Fruit fly (Drosophila melanogaster): ENCODE data around the gene CG32100.

Gene CG32100

DNA sequence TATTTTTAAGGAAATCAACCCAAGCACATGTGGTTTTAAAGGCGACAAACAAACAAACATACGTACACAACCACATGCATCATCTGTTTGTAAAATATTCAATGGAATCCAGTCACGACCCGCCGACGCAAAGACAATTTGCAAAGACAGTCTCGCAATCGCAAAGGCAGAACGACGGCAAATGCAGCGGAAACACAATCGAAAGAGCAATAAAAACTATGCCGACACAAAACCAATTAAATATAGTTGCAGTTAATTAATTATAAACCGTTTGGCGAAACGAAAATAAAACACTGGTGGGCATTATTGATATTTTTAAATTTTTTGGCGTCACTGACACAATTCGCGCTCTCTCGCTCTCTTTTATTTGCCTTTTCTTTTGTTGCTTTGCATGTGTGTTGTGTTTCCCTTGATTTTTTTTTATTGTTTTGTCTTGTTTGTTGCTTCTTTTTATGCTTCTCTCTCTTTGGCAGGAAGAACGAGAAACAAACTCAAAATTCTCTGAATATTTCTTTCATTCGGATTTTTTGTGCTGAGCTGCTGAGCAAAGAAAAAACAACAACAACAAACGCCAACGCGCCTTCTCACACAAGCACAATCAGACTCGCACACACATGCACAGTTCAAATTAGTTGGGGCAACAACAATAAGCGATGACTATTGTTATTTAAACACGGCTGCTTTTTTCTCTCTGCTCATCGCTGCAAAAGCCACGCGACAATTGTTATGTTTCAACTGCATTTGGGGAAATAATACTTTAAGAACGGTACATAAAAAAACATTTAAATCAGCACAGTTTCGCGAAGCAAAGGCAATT lies 1.6 kb upstream of the CG32100 start (continued):
- 0 out of 3 replicates have a peak, but pooled peaks have one; percentile 10 for TF ChIP-seq CG11695 (GFP tag; IDR thresholded peaks at IDR 0.05)
- TF ChIP-seq Ets65A (GFP tag), result no peak
- no peak for TF ChIP-seq jigr1 (GFP tag; IDR thresholded peaks at IDR 0.05)
- TF ChIP-seq E2f2 (GFP tag; IDR thresholded peaks at IDR 0.05), result no peak
- TF ChIP-seq phol (tag; optimal IDR thresholded peaks at IDR 0.05), result no peak
- peak; percentile 95 for TF ChIP-seq sd (tag; optimal IDR thresholded peaks at IDR 0.05)
- peak; percentile 2 for TF ChIP-seq CG12769 (tag; optimal IDR thresholded peaks at IDR 0.05)
- 0 out of 3 replicates have a peak, but pooled peaks have one; percentile 15 for TF ChIP-seq so (GFP tag; IDR thresholded peaks at IDR 0.05)
- TF ChIP-seq Med (GFP tag), result peak; percentile 68
- TF ChIP-seq CG13287 (GFP tag; IDR thresholded peaks at IDR 0.05; ENCODE audit: partially characterized antibody), result 0 out of 2 replicates have a peak, but pooled peaks have one; percentile 6
- TF ChIP-seq BtbVII (GFP tag; optimal IDR thresholded peaks at IDR 0.05), result no peak
- peak; percentile 33 for TF ChIP-seq abd-A (tag; optimal IDR thresholded peaks at IDR 0.05)
- TF ChIP-seq Nf-YC (tag; optimal IDR thresholded peaks at IDR 0.05), result peak; percentile 3
- peak; percentile 4 for TF ChIP-seq lbe (GFP tag; optimal IDR thresholded peaks at IDR 0.05)
- no peak for TF ChIP-seq CG1832 (GFP tag; optimal IDR thresholded peaks at IDR 0.05)
- 0 out of 2 replicates have a peak, but pooled peaks have one; percentile 7 for TF ChIP-seq vvl (GFP tag; IDR thresholded peaks at IDR 0.05)
- TF ChIP-seq Sry-δ (GFP tag; optimal IDR thresholded peaks at IDR 0.05), result no peak
- TF ChIP-seq Aef1 (GFP tag; IDR thresholded peaks at IDR 0.05), result peak; percentile 50
- peak; percentile 43 for TF ChIP-seq Vsx1 (GFP tag; optimal IDR thresholded peaks at IDR 0.05)
- no peak for TF ChIP-seq Dref (GFP tag; IDR thresholded peaks at IDR 0.05)
- TF ChIP-seq CG3407 (GFP tag; optimal IDR thresholded peaks at IDR 0.05), result no peak
- no peak for TF ChIP-seq gcm (GFP tag; optimal IDR thresholded peaks at IDR 0.05)
- no peak for TF ChIP-seq CG17612 (GFP tag; IDR thresholded peaks at IDR 0.05)
- TF ChIP-seq CG34422 (GFP tag; IDR thresholded peaks at IDR 0.05), result 0 out of 3 replicates have a peak, but pooled peaks have one; percentile 41
- no peak for TF ChIP-seq CG4282 (GFP tag; optimal IDR thresholded peaks at IDR 0.05)
- no peak for TF ChIP-seq CG34224 (GFP tag; IDR thresholded peaks at IDR 0.05; ENCODE audit: partially characterized antibody)
- no peak for TF ChIP-seq Deaf1 (tag; optimal IDR thresholded peaks at IDR 0.05)

DNA sequence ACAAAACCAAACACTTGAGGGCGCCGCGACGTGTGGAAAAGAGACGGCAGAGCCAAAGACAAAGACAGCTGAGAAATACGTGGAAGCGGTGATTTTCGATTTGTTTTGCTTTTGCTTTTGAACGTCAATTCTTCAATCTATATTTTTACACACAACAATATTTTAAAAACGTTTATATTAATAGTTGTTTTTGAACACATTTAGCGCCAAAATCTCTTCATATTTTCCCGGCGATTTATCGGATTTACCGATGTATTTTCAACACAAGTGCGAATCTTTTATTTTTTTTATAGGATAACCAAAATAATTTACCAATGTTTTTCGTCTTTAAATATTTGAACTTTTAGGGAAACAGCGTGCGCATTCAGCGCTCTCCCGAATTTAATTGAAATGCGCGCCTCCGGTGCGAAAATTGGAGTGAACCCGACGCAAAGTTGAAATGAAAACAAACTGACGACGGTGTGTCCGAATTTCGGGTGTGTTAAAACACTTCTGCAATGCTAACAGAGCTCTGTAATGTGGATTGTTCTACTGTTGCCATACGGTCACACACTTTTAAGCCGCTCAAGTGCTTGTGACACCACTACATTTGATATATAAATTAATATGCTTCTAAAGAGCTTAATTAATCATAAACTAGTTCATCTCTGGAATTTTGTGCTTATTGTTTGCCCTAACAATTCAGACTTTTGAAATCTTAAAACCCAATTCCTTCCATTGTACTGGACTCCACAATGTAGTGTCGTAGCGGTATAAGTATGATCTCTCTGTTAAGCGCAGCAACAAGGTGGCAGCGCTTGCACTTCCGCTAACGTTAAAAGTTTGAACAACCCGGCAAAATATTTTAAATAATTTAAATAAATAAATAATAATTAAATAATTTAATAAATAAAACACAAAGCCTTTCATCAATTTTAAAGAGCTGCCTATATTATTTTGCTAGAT lies 713 bp upstream of the CG32100 start, which contains the start of gene app:
app (minus strand) TSS at position 499 of the 945 bp plus-strand sequence.
- peak; percentile 88 for TF ChIP-seq CG14050 (GFP tag; IDR thresholded peaks at IDR 0.05)
- no peak for TF ChIP-seq chinmo (GFP tag; IDR thresholded peaks at IDR 0.05; ENCODE audit: partially characterized antibody)
- no peak for TF ChIP-seq CG34224 (GFP tag; IDR thresholded peaks at IDR 0.05; ENCODE audit: partially characterized antibody)
- TF ChIP-seq gro (GFP tag; optimal IDR thresholded peaks at IDR 0.05), result peak; percentile 69
- TF ChIP-seq nerfin-2 (GFP tag; IDR thresholded peaks at IDR 0.05; ENCODE audit: partially characterized antibody), result no peak
- peak; percentile 83 for TF ChIP-seq CG17385 (GFP tag; optimal IDR thresholded peaks at IDR 0.05)
- TF ChIP-seq slp2 (GFP tag; optimal IDR thresholded peaks at IDR 0.05), result peak; percentile 72
- peak; percentile 75 for TF ChIP-seq tin (GFP tag; optimal IDR thresholded peaks at IDR 0.05)
- TF ChIP-seq TFAM (GFP tag; optimal IDR thresholded peaks at IDR 0.05), result peak; percentile 40
- TF ChIP-seq cas (GFP tag; IDR thresholded peaks at IDR 0.05), result peak; percentile 44; the same call in 1 of the 2 replicates
- peak; percentile 74 for TF ChIP-seq Antp (GFP tag; optimal IDR thresholded peaks at IDR 0.05)
- TF ChIP-seq CG15479 (GFP tag; optimal IDR thresholded peaks at IDR 0.05), result no peak
- TF ChIP-seq CG11398 (GFP tag; optimal IDR thresholded peaks at IDR 0.05), result peak; percentile 41
- TF ChIP-seq NFAT (GFP tag; IDR thresholded peaks at IDR 0.05), result peak; percentile 84
- TF ChIP-seq trem (tag; optimal IDR thresholded peaks at IDR 0.05), result peak; percentile 71
- peak; percentile 76 for TF ChIP-seq D19A (tag; optimal IDR thresholded peaks at IDR 0.05)
- peak; percentile 76 for TF ChIP-seq bab2 (GFP tag; optimal IDR thresholded peaks at IDR 0.05)
- peak; percentile 97 for TF ChIP-seq Med (GFP tag)
- peak; percentile 88 for TF ChIP-seq fd3F (GFP tag; optimal IDR thresholded peaks at IDR 0.05)
- TF ChIP-seq jumu (GFP tag; optimal IDR thresholded peaks at IDR 0.05), result peak; percentile 72
- peak; percentile 95 for TF ChIP-seq ara (GFP tag; IDR thresholded peaks at IDR 0.05)
- peak; percentile 81 for TF ChIP-seq cato (GFP tag; optimal IDR thresholded peaks at IDR 0.05; ENCODE audit: borderline replicate concordance)

All from whole organism, embryonic.